Worm (Caenorhabditis elegans) whole organism, late embryonic: ENCODE measurements around the gene C03B1.14.

Experiments
- C08G9.2 ChIP-seq: sonication (generic microtip); optimal IDR thresholded peaks from 2 replicates; lab custom pipeline; 2016; ENCODE audit warnings: mild to moderate bottlenecking, missing genetic modification characterization, moderate library complexity, missing compliant biosample characterization
- K02D7.2 ChIP-seq: sonication (generic microtip); optimal IDR thresholded peaks from 2 replicates; lab custom pipeline; 2017; ENCODE audit warnings: mild to moderate bottlenecking, missing genetic modification characterization, missing compliant biosample characterization
- Y22D7AL.16 ChIP-seq: sonication (generic microtip); optimal IDR thresholded peaks from 2 replicates; lab custom pipeline; 2016; ENCODE audit warnings: missing genetic modification characterization, missing compliant biosample characterization
- ahr-1 ChIP-seq: sonication (generic microtip); optimal IDR thresholded peaks from 2 replicates; lab custom pipeline; 2016; ENCODE audit warnings: missing genetic modification characterization, missing compliant biosample characterization
- ceh-14 ChIP-seq: sonication (generic microtip); optimal IDR thresholded peaks from 2 replicates; lab custom pipeline; 2016; ENCODE audit warnings: missing genotype, missing genetic modification characterization, missing compliant biosample characterization
- ceh-18 ChIP-seq: sonication (generic microtip); optimal IDR thresholded peaks from 2 replicates; lab custom pipeline; 2016; ENCODE audit warnings: missing genetic modification characterization, missing compliant biosample characterization
- ceh-19 ChIP-seq: fragments of 200-800 bp; sonication (Bioruptor generic); optimal IDR thresholded peaks from 2 replicates; lab custom pipeline; 2018; ENCODE audit warnings: mild to moderate bottlenecking, missing genetic modification characterization, missing compliant biosample characterization
- ceh-2 ChIP-seq: sonication (generic microtip); optimal IDR thresholded peaks from 2 replicates; lab custom pipeline; 2016; ENCODE audit warnings: missing genotype, missing genetic modification characterization, missing compliant biosample characterization
- ceh-22 ChIP-seq: sonication (generic microtip); optimal IDR thresholded peaks from 2 replicates; lab custom pipeline; 2017; ENCODE audit warnings: missing biosample characterization, missing genetic modification characterization
- ceh-30 ChIP-seq: fragments of 150-350 bp; optimal IDR thresholded peaks from 2 replicates; lab custom pipeline; 2014; ENCODE audit warnings: missing biosample characterization, missing genetic modification characterization
- ceh-31 ChIP-seq: sonication (generic microtip); optimal IDR thresholded peaks from 2 replicates; lab custom pipeline; 2016; ENCODE audit warnings: missing genetic modification characterization, missing compliant biosample characterization
- ceh-34 ChIP-seq: sonication (generic microtip); optimal IDR thresholded peaks from 2 replicates; lab custom pipeline; 2016; ENCODE audit warnings: mild to moderate bottlenecking, missing genetic modification characterization, missing compliant biosample characterization
- ceh-45 ChIP-seq: fragments of 200-800 bp; sonication (Bioruptor generic); IDR thresholded peaks from 2 replicates; pipeline ENCODE4 v1.3.6; 2022; ENCODE audit warnings: missing genetic modification reagents, missing genetic modification characterization, missing compliant biosample characterization
- ceh-48 ChIP-seq: sonication (generic microtip); optimal IDR thresholded peaks from 2 replicates; lab custom pipeline; 2016; ENCODE audit warnings: missing genetic modification characterization, inconsistent platforms, missing compliant biosample characterization
- ceh-9 ChIP-seq: sonication (generic microtip); optimal IDR thresholded peaks from 2 replicates; lab custom pipeline; 2016; ENCODE audit warnings: mild to moderate bottlenecking, missing genetic modification characterization, inconsistent platforms, missing compliant biosample characterization
- dmd-4 ChIP-seq: sonication (generic microtip); optimal IDR thresholded peaks from 2 replicates; lab custom pipeline; 2016; ENCODE audit warnings: borderline replicate concordance, missing genetic modification characterization, missing compliant biosample characterization
- dve-1 ChIP-seq: sonication (generic microtip); optimal IDR thresholded peaks from 2 replicates; lab custom pipeline; 2017; ENCODE audit warnings: antibody characterized with exemption, mild to moderate bottlenecking, missing genetic modification characterization, missing compliant biosample characterization
- ets-4 ChIP-seq: sonication (generic microtip); optimal IDR thresholded peaks from 2 replicates; lab custom pipeline; 2016; ENCODE audit warnings: missing genetic modification characterization, missing compliant biosample characterization
- fax-1 ChIP-seq: sonication (generic microtip); optimal IDR thresholded peaks from 2 replicates; lab custom pipeline; 2016; ENCODE audit warnings: missing genotype, missing genetic modification characterization, missing compliant biosample characterization
- fkh-10 ChIP-seq: fragments of 150-350 bp; optimal IDR thresholded peaks from 2 replicates; lab custom pipeline; 2014; ENCODE audit warnings: missing biosample characterization, missing genetic modification reagents, missing genetic modification characterization
- gmeb-2 ChIP-seq: sonication (generic microtip); optimal IDR thresholded peaks from 2 replicates; lab custom pipeline; 2016; ENCODE audit warnings: missing genetic modification characterization, inconsistent platforms, missing compliant biosample characterization
- hlh-13 ChIP-seq: fragments of 200-800 bp; sonication (Bioruptor generic); optimal IDR thresholded peaks from 2 replicates; lab custom pipeline; 2018; ENCODE audit warnings: mild to moderate bottlenecking, missing genetic modification characterization, missing compliant biosample characterization
- hlh-15 ChIP-seq: sonication (generic microtip); optimal IDR thresholded peaks from 2 replicates; lab custom pipeline; 2016; ENCODE audit warnings: missing genetic modification characterization, missing compliant biosample characterization
- hlh-6 ChIP-seq: sonication (generic microtip); optimal IDR thresholded peaks from 2 replicates; lab custom pipeline; 2016; ENCODE audit warnings: missing genotype, missing genetic modification characterization, missing compliant biosample characterization
- hlh-8 ChIP-seq: sonication (generic microtip); optimal IDR thresholded peaks from 2 replicates; lab custom pipeline; 2016; ENCODE audit warnings: missing genotype, missing genetic modification characterization, missing compliant biosample characterization
- lim-6 ChIP-seq: sonication (generic microtip); optimal IDR thresholded peaks from 2 replicates; lab custom pipeline; 2016; ENCODE audit warnings: missing genetic modification characterization, missing compliant biosample characterization
- lin-11 ChIP-seq: fragments of 200-800 bp; sonication (Bioruptor generic); optimal IDR thresholded peaks from 2 replicates; lab custom pipeline; 2018; ENCODE audit warnings: mild to moderate bottlenecking, missing genetic modification characterization, missing compliant biosample characterization
- madf-2 ChIP-seq: sonication (generic microtip); optimal IDR thresholded peaks from 2 replicates; lab custom pipeline; 2017; ENCODE audit warnings: missing genetic modification characterization, missing compliant biosample characterization
- mec-3 ChIP-seq: sonication (generic microtip); optimal IDR thresholded peaks from 2 replicates; lab custom pipeline; 2016; ENCODE audit warnings: borderline replicate concordance, missing genetic modification characterization, missing compliant biosample characterization
- nfya-1 ChIP-seq: sonication (generic microtip); optimal IDR thresholded peaks from 2 replicates; lab custom pipeline; 2017; ENCODE audit warnings: missing genetic modification characterization, mild to moderate bottlenecking, missing compliant biosample characterization, antibody characterized with exemption, moderate library complexity
- npax-4 ChIP-seq: sonication (generic microtip); optimal IDR thresholded peaks from 2 replicates; lab custom pipeline; 2016; ENCODE audit warnings: missing genetic modification characterization, missing compliant biosample characterization
- pag-3 ChIP-seq: sonication (generic microtip); optimal IDR thresholded peaks from 2 replicates; lab custom pipeline; 2016; ENCODE audit warnings: missing compliant biosample characterization, missing genetic modification characterization, borderline replicate concordance
- pat-9 ChIP-seq: fragments of 200-800 bp; sonication (Bioruptor generic); optimal IDR thresholded peaks from 2 replicates; lab custom pipeline; 2018; ENCODE audit warnings: mild to moderate bottlenecking, missing genetic modification characterization, moderate library complexity, missing compliant biosample characterization
- pax-1 ChIP-seq: fragments of 150-350 bp; optimal IDR thresholded peaks from 2 replicates; lab custom pipeline; 2014; ENCODE audit warnings: missing biosample characterization, missing genetic modification characterization
- pha-4 ChIP-seq: fragments of 150-350 bp; optimal IDR thresholded peaks from 2 replicates; lab custom pipeline; 2018; ENCODE audit warnings: missing biosample characterization, missing genetic modification reagents, missing genetic modification characterization
- pqm-1 ChIP-seq: sonication (generic microtip); optimal IDR thresholded peaks from 2 replicates; lab custom pipeline; 2016; ENCODE audit warnings: missing genetic modification characterization, missing compliant biosample characterization
- pros-1 ChIP-seq: fragments of 150-350 bp; optimal IDR thresholded peaks from 2 replicates; lab custom pipeline; 2014; ENCODE audit warnings: missing biosample characterization, missing genetic modification reagents, missing genetic modification characterization
- ref-2 ChIP-seq: sonication (generic microtip); optimal IDR thresholded peaks from 2 replicates; lab custom pipeline; 2016; ENCODE audit warnings: missing genetic modification characterization, missing compliant biosample characterization
- rnt-1 ChIP-seq: sonication (generic microtip); optimal IDR thresholded peaks from 2 replicates; lab custom pipeline; 2016; ENCODE audit warnings: missing genetic modification characterization, missing compliant biosample characterization
- sox-2 ChIP-seq: fragments of 200-800 bp; sonication (Bioruptor generic); IDR thresholded peaks from 2 replicates; pipeline ENCODE4 v1.3.6; 2022; ENCODE audit warnings: missing genetic modification reagents, missing genetic modification characterization, missing compliant biosample characterization
- ttx-3 ChIP-seq: sonication (generic microtip); optimal IDR thresholded peaks from 2 replicates; lab custom pipeline; 2016; ENCODE audit warnings: missing genetic modification reagents, missing genetic modification characterization, missing compliant biosample characterization
- unc-3 ChIP-seq, 2 experiments: fragments of 200-800 bp in 1 of 2; sonication (Bioruptor generic) in 1 of 2; sonication (generic microtip) in 1 of 2; conservative IDR thresholded peaks in 1 of 2; optimal IDR thresholded peaks in 1 of 2; 2 replicates each; pipeline versions ENCODE4 v1.3.6 to Lab custom; 2016 to 2022; ENCODE audit warnings: missing compliant biosample characterization in 2 of 2, missing genetic modification characterization in 2 of 2, missing genetic modification reagents in 1 of 2
- unc-55 ChIP-seq: sonication (generic microtip); optimal IDR thresholded peaks from 2 replicates; lab custom pipeline; 2017; ENCODE audit warnings: missing biosample characterization, missing genetic modification reagents, missing genetic modification characterization
- unc-86 ChIP-seq: sonication (generic microtip); optimal IDR thresholded peaks from 2 replicates; lab custom pipeline; 2016; ENCODE audit warnings: missing genetic modification characterization, missing compliant biosample characterization

C03B1.14 gene

ce11 chrX:6360077-6360476 lies 481 bp downstream of the C03B1.14 start:
- TF ChIP-seq sox-2 (GFP tag; lab: Robert Waterston, UW) (no peak), nfya-1 (tag; lab: Kevin White, UChicago) (no peak), hlh-8 (no peak), npax-4 (tag; lab: Kevin White, UChicago) (no peak), ahr-1 (tag; lab: Kevin White, UChicago) (no peak), ceh-45 (no peak), ceh-2 (no peak), pros-1 (tag; lab: Kevin White, UChicago) (no peak), unc-55 (GFP tag; lab: Kevin White, UChicago) (no peak), pax-1 (no peak), pqm-1 (tag; lab: Kevin White, UChicago) (no peak), dmd-4 (tag; lab: Kevin White, UChicago) (no peak), ceh-22 (tag; lab: Kevin White, UChicago) (no peak), Y22D7AL.16 (tag; lab: Kevin White, UChicago) (no peak), ceh-34 (no peak), ceh-9 (tag; lab: Kevin White, UChicago) (no peak), C08G9.2 (tag; lab: Kevin White, UChicago) (no peak), ets-4 (tag; lab: Kevin White, UChicago) (no peak), hlh-15 (tag; lab: Kevin White, UChicago) (no peak)

ce11 chrX:6357772-6358171 lies 2.8 kb downstream of the C03B1.14 start, which contains the start of gene C03B1.10:
Gene C03B1.10 (minus strand): TSS chrX:6357872.
- TF ChIP-seq fax-1 (tag; lab: Kevin White, UChicago) (no peak), ceh-2 (no peak), K02D7.2 (tag; lab: Kevin White, UChicago) (no peak), pha-4 (tag; lab: Kevin White, UChicago) (no peak), ahr-1 (tag; lab: Kevin White, UChicago) (no peak), ttx-3 (no peak), C08G9.2 (tag; lab: Kevin White, UChicago) (no peak), ceh-31 (tag; lab: Kevin White, UChicago) (no peak), hlh-13 (no peak), mec-3 (tag; lab: Kevin White, UChicago) (no peak), ceh-14 (no peak), ref-2 (tag; lab: Kevin White, UChicago) (no peak), fkh-10 (no peak), ceh-19 (no peak), ceh-30 (tag; lab: Kevin White, UChicago) (no peak), dmd-4 (tag; lab: Kevin White, UChicago) (no peak)
- TF ChIP-seq, all 69 proteins: peak for 0

- TF ChIP-seq pat-9, result no peak
These were observed 5.4 kb downstream of the C03B1.14 start, which contains the start of gene C03B1.5 for ce11 chrX:6355030-6355635. Gene C03B1.5 (plus strand): TSS chrX:6355585.

DNA sequence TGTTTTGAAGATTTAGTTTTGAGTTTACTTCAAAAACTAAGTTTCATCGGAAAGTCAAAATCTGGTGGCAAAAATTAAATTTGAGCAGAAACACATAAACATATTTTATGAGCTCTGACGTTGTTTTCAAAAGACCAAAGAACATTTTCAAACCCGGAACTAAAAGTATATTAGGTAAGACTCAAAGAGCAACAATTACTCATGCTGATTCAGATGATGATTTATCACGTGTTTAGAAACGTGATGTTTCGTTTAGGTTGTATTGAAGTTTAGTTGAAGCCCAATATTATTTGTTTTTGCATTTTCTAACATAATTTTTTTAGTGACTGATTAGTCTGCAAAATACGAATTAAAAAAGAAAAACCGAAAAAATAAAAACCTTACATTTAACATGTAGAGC lies 6.8 kb downstream of the C03B1.14 start:
- TF ChIP-seq lin-11, result no peak
- TF ChIP-seq hlh-8, result no peak
- no peak for TF ChIP-seq pag-3
- no peak for TF ChIP-seq ets-4 (tag; lab: Kevin White, UChicago)
- no peak for TF ChIP-seq K02D7.2 (tag; lab: Kevin White, UChicago)
- TF ChIP-seq gmeb-2 (tag; lab: Kevin White, UChicago), result no peak

DNA sequence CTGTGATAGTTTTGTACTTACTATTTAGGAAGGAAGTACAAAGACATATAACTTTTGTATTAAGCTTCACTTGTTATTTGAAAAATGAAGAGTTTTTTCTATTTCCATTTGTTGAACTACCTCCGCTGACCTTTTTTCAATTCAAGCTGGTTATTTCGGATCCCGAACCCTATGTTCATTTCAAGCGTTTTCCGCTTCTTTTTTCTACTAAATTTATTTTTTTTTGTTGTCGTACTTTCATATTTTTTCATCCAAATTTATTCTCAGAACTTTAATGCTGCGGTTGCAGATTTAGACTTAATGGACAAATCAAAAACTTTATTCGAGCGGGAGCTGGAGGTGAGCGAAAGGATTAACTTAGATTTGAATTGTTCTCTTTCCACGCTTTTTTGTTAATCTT lies 10.5 kb downstream of the C03B1.14 start, which contains the start of gene C03B1.6:
Gene C03B1.6, plus strand, starts transcription at position 301 of the 400 bp plus-strand sequence.
- no peak for TF ChIP-seq lim-6 (tag; lab: Kevin White, UChicago)
- no peak for TF ChIP-seq ceh-48 (tag; lab: Kevin White, UChicago)
- no peak for TF ChIP-seq pag-3
- TF ChIP-seq ttx-3, result no peak
- TF ChIP-seq rnt-1, result no peak
- TF ChIP-seq ceh-9 (tag; lab: Kevin White, UChicago), result no peak
- TF ChIP-seq pros-1 (tag; lab: Kevin White, UChicago), result no peak
- TF ChIP-seq madf-2 (tag; lab: Kevin White, UChicago), result no peak
- no peak for TF ChIP-seq ref-2 (tag; lab: Kevin White, UChicago)
- TF ChIP-seq Y22D7AL.16 (tag; lab: Kevin White, UChicago), result no peak
- no peak for TF ChIP-seq ceh-22 (tag; lab: Kevin White, UChicago)
- no peak for TF ChIP-seq hlh-6 (tag; lab: Kevin White, UChicago)
- TF ChIP-seq unc-86 (tag; lab: Kevin White, UChicago), result no peak
- no peak for TF ChIP-seq dve-1 (tag; lab: Kevin White, UChicago)
- TF ChIP-seq unc-3 (GFP tag; conservative IDR thresholded peaks at IDR 0.05; lab: Robert Waterston, UW), result no peak
- no peak for TF ChIP-seq unc-3 (tag; optimal IDR thresholded peaks at IDR 0.05; lab: Kevin White, UChicago)
- no peak for TF ChIP-seq ceh-19
- no peak for TF ChIP-seq ceh-18
